Worm (Caenorhabditis elegans): ENCODE measurements around the gene R05G6.1.

R05G6.1 gene

ce11 chrIV:7532360-7532759, at the start of gene R05G6.1:
R05G6.1 (plus strand) TSS chrIV:7532660.
- TF ChIP-seq W03F9.2 (tag; optimal IDR thresholded peaks at IDR 0.05), result no peak

ce11 chrIV:7486201-7486947, 46.1 kb upstream of the R05G6.1 start, which contains the start of the genes his-61 and his-62:
his-61 (minus strand) TSS chrIV:7486217.
his-62 (plus strand) TSS chrIV:7486545.
- no peak for TF ChIP-seq dao-5 (tag; optimal IDR thresholded peaks at IDR 0.05)
- no peak for TF ChIP-seq him-1 (tag; optimal IDR thresholded peaks at IDR 0.05)
- TF ChIP-seq W03F9.2 (tag; optimal IDR thresholded peaks at IDR 0.05), result no peak

- TF ChIP-seq dao-5 (tag; optimal IDR thresholded peaks at IDR 0.05) (peak; percentile 12), him-1 (tag; optimal IDR thresholded peaks at IDR 0.05) (no peak)
Measured at ce11 chrIV:7487554-7488456, 44.7 kb upstream of the R05G6.1 start, which contains the start of the genes his-60 and his-59. his-60 (minus strand) TSS chrIV:7487992. his-59 (plus strand) TSS chrIV:7488249.

DNA sequence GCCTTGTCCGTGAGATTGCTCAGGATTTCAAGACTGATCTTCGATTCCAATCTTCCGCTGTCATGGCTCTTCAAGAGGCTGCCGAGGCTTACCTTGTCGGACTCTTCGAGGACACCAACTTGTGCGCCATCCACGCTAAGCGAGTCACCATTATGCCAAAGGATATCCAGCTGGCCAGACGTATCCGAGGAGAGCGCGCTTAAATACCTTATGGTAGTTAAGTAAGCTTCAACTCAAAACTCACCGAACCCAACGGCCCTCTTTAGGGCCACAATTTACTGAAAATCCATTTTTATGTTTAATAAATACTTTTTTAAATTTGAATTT, 44.0 kb upstream of the R05G6.1 start:
- TF ChIP-seq W03F9.2 (tag; optimal IDR thresholded peaks at IDR 0.05) (no peak), dao-5 (tag; optimal IDR thresholded peaks at IDR 0.05) (no peak), him-1 (tag; optimal IDR thresholded peaks at IDR 0.05) (no peak)

ce11 chrIV:7491464-7491863, 41.0 kb upstream of the R05G6.1 start, which contains the start of gene F55G1.1:
F55G1.1 (plus strand) TSS chrIV:7491764.
- TF ChIP-seq W03F9.2 (tag; optimal IDR thresholded peaks at IDR 0.05) (no peak), him-1 (tag; optimal IDR thresholded peaks at IDR 0.05) (no peak), dao-5 (tag; optimal IDR thresholded peaks at IDR 0.05) (no peak)

DNA sequence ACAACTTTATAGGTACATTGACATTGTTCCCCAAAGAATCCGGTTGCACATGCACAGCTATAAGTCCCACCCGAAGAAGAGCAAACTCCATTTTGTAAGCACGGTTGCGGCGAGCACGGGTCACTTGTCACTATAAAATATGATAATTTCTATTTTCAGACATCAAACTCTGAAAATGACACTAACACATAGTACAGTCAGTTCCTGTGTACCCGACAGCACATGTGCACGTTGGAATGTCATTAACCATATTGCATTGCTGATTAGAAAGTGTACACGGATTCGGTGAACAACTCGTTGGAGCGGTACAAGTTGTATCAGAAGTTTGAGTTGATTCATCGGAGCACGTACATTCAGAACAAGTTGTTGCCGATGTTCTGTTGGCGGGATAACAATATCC, 35.3 kb upstream of the R05G6.1 start:
- TF ChIP-seq him-1 (tag; optimal IDR thresholded peaks at IDR 0.05) (no peak), dao-5 (tag; optimal IDR thresholded peaks at IDR 0.05) (no peak), W03F9.2 (tag; optimal IDR thresholded peaks at IDR 0.05) (no peak)

DNA sequence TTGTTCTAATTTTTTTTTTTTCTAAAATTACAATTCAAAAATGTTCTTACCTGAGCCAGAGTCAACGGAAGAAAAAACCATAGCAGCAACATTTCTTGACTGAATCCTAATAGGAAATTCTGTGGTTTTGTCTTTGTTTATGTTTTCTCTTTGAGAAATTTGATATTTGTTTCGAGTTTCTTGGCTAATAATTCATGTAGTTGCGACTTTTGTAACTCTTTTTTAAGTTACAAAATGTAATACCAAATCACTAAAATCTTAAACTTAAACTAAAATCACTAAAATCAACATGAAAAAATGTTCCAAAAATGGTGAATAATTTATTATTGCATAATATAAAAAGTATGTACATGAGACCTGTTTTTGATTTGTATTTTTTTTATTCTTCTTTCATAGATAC, 34.7 kb upstream of the R05G6.1 start, which contains the start of gene egas-4:
Gene egas-4 (minus strand): TSS at position 101 of the 400 bp plus-strand sequence.
- TF ChIP-seq him-1 (tag; optimal IDR thresholded peaks at IDR 0.05) (no peak), dao-5 (tag; optimal IDR thresholded peaks at IDR 0.05) (no peak), W03F9.2 (tag; optimal IDR thresholded peaks at IDR 0.05) (no peak)

ce11 chrIV:7499302-7499701, 33.2 kb upstream of the R05G6.1 start:
- no peak for TF ChIP-seq him-1 (tag; optimal IDR thresholded peaks at IDR 0.05)
- no peak for TF ChIP-seq dao-5 (tag; optimal IDR thresholded peaks at IDR 0.05)
- TF ChIP-seq W03F9.2 (tag; optimal IDR thresholded peaks at IDR 0.05), result no peak

- TF ChIP-seq W03F9.2 (tag; optimal IDR thresholded peaks at IDR 0.05), result no peak
Measured at ce11 chrIV:7500924-7501323, 31.5 kb upstream of the R05G6.1 start.

ce11 chrIV:7501337-7501736, 31.1 kb upstream of the R05G6.1 start, which contains the start of gene F55G1.15:
F55G1.15 (minus strand) TSS chrIV:7501437.
- TF ChIP-seq dao-5 (tag; optimal IDR thresholded peaks at IDR 0.05), result no peak
- TF ChIP-seq him-1 (tag; optimal IDR thresholded peaks at IDR 0.05), result no peak
- TF ChIP-seq W03F9.2 (tag; optimal IDR thresholded peaks at IDR 0.05), result no peak

DNA sequence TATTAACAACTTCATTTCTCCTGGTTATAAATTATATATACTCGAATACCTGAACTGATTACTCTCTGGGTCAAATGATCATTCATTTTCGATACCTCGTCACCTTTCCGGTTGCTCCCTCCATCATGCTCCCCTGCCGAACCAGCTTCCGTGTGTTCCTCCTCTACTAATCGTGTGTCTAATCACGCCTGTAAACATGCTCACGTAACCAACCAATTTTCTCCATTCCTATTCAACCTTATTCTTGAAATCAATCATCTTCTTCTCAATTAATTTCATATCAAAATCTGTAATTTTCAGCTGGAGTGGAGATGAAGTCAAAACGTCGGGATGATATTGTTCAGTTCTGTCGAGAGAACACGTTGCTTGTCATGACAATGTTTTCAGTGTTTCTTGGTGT, 29.1 kb upstream of the R05G6.1 start, which contains the start of gene glt-6:
Gene glt-6 (plus strand): TSS at position 301 of the 400 bp plus-strand sequence.
- TF ChIP-seq W03F9.2 (tag; optimal IDR thresholded peaks at IDR 0.05), result no peak
- no peak for TF ChIP-seq him-1 (tag; optimal IDR thresholded peaks at IDR 0.05)
- no peak for TF ChIP-seq dao-5 (tag; optimal IDR thresholded peaks at IDR 0.05)

DNA sequence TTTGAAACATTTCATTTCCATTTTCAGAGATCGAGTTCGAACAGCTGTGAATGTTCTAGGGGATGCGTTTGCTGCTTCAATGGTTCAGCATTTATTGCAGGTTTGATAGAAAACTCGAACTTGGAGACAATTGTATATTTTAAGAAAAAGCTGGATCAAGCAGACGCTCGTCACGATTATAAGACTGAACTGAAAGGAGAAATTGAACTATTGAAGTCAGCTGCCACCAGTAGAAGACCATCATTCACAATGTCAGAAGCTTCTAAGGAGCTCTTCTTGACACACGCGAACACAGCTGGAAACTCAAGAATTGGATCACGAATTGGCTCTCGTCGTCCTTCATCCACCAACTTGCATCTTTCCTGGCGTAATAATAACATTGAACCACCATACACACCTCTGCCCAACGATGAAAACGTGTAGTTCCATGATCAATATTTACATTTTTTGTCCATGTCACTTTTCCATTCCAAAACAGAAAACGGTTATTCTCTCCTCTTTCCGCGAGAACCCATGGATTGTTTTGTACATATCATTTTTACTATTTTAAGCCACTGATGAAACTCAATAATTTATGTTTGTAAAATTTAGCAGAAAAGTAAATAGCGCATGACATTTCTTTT, 26.5 kb upstream of the R05G6.1 start:
- no peak for TF ChIP-seq him-1 (tag; optimal IDR thresholded peaks at IDR 0.05)
- TF ChIP-seq W03F9.2 (tag; optimal IDR thresholded peaks at IDR 0.05), result no peak
- TF ChIP-seq dao-5 (tag; optimal IDR thresholded peaks at IDR 0.05), result no peak

- TF ChIP-seq W03F9.2 (tag; optimal IDR thresholded peaks at IDR 0.05) (no peak), him-1 (tag; optimal IDR thresholded peaks at IDR 0.05) (no peak), dao-5 (tag; optimal IDR thresholded peaks at IDR 0.05) (no peak)
Measured at ce11 chrIV:7506711-7507110, 25.7 kb upstream of the R05G6.1 start.

DNA sequence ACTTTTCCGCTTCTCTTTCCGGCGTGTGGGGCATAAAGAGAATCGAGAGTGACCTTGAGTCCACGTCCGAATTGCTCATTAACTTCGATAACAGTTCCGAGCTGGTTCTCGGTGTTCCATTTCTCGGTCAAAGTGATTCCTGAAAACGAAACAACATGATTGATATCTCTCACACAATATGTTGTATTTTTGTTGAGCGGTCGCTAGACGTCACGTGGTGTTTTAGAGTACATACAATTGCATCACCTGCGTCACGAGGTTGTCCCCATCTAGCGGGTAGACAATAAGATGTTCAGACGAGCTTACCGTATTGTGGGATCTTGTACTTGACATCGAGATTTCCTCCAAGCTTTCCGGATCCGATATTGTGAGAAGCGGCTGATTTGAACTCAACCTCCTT, 25.2 kb upstream of the R05G6.1 start:
- no peak for TF ChIP-seq him-1 (tag; optimal IDR thresholded peaks at IDR 0.05)
- no peak for TF ChIP-seq W03F9.2 (tag; optimal IDR thresholded peaks at IDR 0.05)
- no peak for TF ChIP-seq dao-5 (tag; optimal IDR thresholded peaks at IDR 0.05)

Measured in whole organism, L4/young adult.